Worm (Caenorhabditis elegans): ENCODE measurements around the gene F59A7.7.

F59A7.7 gene

DNA sequence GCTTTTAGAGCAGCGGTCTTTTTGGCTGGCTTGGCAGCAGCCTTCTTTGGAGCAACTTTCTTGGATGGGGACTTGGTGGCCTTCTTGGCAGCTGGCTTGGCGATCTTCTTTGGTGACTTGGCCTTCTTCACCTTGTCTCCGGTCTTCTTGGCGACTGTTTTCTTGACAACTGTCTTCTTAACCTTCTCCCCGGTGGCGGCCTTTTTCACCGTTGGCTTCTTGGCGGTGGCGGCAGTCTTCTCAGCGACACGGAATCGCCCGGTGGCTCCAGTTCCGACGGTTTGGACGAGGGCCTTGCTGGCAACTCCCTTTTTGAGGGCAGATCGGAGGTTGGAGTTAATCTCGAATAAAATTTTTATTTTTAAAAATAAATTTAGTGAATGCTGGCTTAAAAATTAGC lies 18.8 kb downstream of the F59A7.7 start:
- TF ChIP-seq set-16 (GFP tag; IDR thresholded peaks at IDR 0.05) (peak; percentile 75), daf-8 (GFP tag; IDR thresholded peaks at IDR 0.05) (no peak), ceh-82 (tag; optimal IDR thresholded peaks at IDR 0.05) (no peak), mdl-1 (tag; optimal IDR thresholded peaks at IDR 0.05) (no peak), unc-62 (GFP tag; optimal IDR thresholded peaks at IDR 0.05 in 1 of 2) (peak in 1 of 2 experiments; percentile 43), unc-62 (tag; optimal IDR thresholded peaks at IDR 0.05) (no peak)

DNA sequence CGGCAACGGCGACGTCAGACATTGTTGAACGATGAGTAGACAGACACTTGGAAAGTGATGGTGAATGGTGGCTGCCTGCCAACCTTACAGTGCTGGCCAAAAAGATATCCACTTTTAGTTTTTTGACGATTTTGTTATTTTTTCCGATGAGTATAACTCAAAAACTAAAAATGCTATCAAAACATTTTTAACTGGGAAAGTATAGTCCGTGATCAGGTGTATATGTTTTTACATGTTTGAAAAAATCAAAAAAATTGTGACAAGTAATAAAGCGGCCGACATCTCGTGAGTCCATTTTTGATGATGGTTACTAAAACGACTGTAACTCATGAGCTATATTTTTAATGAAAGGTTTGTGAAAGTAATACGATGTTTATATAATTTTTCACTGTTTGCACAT lies 19.6 kb downstream of the F59A7.7 start, which contains the start of gene hil-6:
TSS of gene hil-6 (minus strand) at position 101 of the 400 bp plus-strand sequence.
- TF ChIP-seq ztf-7 (tag; optimal IDR thresholded peaks at IDR 0.05) (no peak), unc-62 (GFP tag; optimal IDR thresholded peaks at IDR 0.05 in 1 of 2) (peak in 1 of 2 experiments; percentile 33), unc-62 (tag; optimal IDR thresholded peaks at IDR 0.05) (no peak), F37D6.2 (tag; optimal IDR thresholded peaks at IDR 0.05) (no peak)

DNA sequence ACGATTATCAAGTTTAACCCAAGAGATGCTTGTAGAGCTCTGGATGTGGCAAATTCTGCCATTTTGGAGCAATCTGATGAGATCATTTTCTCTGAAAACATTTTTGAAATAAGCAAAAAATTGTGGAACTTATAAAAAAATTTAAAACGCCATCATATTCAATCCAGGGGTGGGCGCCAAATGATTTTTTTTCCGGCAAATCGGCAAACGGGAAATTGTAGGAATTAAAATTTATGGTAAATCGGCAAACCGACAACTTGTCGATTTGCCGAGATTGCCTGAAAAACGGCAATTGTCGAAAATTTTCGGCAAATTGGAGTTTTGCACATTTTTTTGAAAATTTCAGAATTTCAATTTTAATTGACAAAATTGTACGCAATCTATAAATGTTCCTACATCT lies 23.7 kb downstream of the F59A7.7 start, which contains the start of gene srab-23:
TSS of gene srab-23 (minus strand) at position 101 of the 400 bp plus-strand sequence.
- TF ChIP-seq zag-1 (tag; optimal IDR thresholded peaks at IDR 0.05) (no peak), zfp-3 (GFP tag; conservative IDR thresholded peaks at IDR 0.05) (no peak), ZK546.5 (tag; optimal IDR thresholded peaks at IDR 0.05) (no peak)

DNA sequence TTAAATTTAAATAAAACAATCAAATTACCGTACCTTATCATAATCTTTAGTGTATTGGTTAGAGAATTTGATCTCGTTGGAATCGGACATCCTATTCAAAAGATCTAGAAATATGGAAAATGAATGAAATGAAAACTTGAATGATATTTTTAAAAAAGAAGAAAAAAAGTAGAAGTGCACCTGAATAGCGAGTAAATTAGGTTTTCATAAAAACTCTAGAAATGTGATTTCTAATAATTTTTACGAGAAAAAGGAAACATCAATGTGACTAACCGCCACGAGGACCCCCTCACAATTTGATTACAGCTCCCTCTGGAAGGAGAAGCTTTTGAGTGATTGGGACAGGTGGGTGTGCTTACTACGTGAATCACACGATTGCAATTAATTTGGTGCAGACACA lies 34.1 kb downstream of the F59A7.7 start, which contains the start of gene Y40B10A.5:
TSS of gene Y40B10A.5 (minus strand) at position 101 of the 400 bp plus-strand sequence.
- TF ChIP-seq nhr-76 (tag; optimal IDR thresholded peaks at IDR 0.05) (no peak), unc-130 (GFP tag; optimal IDR thresholded peaks at IDR 0.05) (no peak), ZK337.2 (GFP tag; IDR thresholded peaks at IDR 0.05) (no peak), ztf-7 (tag; optimal IDR thresholded peaks at IDR 0.05) (no peak), dpl-1 (GFP tag; optimal IDR thresholded peaks at IDR 0.05) (no peak), fkh-10 (GFP tag; optimal IDR thresholded peaks at IDR 0.05) (no peak), lin-39 (tag; optimal IDR thresholded peaks at IDR 0.05) (no peak), mxl-3 (GFP tag; optimal IDR thresholded peaks at IDR 0.05) (no peak), nhr-6 (tag; optimal IDR thresholded peaks at IDR 0.05) (no peak), cey-2 (tag; optimal IDR thresholded peaks at IDR 0.05; ENCODE audit: borderline replicate concordance, insufficient read depth) (no peak), gei-8 (GFP tag; optimal IDR thresholded peaks at IDR 0.05) (no peak)

DNA sequence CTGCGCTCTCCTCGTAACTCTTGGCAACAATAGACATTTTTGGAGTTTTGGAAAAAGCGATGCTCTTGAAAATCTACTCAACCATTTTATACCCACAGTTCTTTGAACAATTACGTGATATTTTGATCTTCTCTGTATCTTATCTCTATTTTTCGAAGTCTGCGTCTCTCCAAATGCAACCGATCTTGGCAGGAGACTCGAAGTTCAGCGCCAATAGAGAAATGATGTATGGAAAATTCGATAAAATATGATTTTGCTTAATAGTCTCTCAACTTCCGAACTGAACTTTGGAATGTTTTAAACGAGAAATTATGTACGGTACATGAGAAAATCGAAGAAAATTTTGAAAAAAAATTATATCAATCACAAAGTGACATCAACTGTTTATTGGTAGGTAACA lies 38.3 kb downstream of the F59A7.7 start, which contains the start of gene comt-4:
TSS of gene comt-4 (minus strand) at position 50 of the 400 bp plus-strand sequence.
- TF ChIP-seq dmd-6 (GFP tag; IDR thresholded peaks at IDR 0.05) (peak; percentile 63), unc-62 (GFP tag; optimal IDR thresholded peaks at IDR 0.05 in 1 of 2) (peak in 1 of 2 experiments; percentile 42), unc-62 (tag; optimal IDR thresholded peaks at IDR 0.05) (no peak), nhr-28 (tag; optimal IDR thresholded peaks at IDR 0.05) (peak; percentile 75), F37D6.2 (tag; optimal IDR thresholded peaks at IDR 0.05) (no peak), zfp-2 (tag; optimal IDR thresholded peaks at IDR 0.05) (no peak), lin-39 (tag; optimal IDR thresholded peaks at IDR 0.05) (no peak), nhr-77 (tag; optimal IDR thresholded peaks at IDR 0.05) (peak; percentile 10), hif-1 (tag; optimal IDR thresholded peaks at IDR 0.05) (peak in 1 of 2 experiments; percentile 85), rbr-2 (tag; optimal IDR thresholded peaks at IDR 0.05) (no peak)

DNA sequence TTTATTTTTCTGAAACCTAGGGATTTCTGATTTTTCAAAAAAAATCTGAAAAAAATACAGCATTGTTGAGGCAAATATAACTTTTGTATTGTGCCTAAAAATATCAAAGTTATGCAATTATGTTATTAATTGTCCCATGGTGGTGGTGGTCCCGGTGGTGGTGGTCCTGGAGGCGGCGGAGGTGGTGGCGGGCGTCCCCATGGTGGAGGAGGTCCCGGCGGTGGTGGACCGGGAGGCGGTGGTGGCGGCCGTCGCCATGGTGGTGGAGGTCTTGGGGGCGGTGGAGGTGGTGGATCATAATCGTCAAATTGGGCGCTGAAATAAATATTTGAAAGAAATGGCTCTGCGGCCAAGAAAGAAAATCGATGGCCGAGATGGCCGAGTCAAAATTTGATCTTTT lies 38.9 kb downstream of the F59A7.7 start:
- TF ChIP-seq zfp-2 (tag; optimal IDR thresholded peaks at IDR 0.05) (no peak), Y105C5A.15 (GFP tag; IDR thresholded peaks at IDR 0.05) (0 out of 2 replicates have a peak, but pooled peaks have one; percentile 29), mxl-2 (GFP tag; conservative IDR thresholded peaks at IDR 0.05) (0 out of 2 replicates have a peak, but pooled peaks have one; percentile 19), pha-4 (GFP tag; IDR thresholded peaks at IDR 0.05) (peak; percentile 62; the same call in 1 of the 2 replicates), pha-4 (tag; optimal IDR thresholded peaks at IDR 0.05) (no peak), set-16 (GFP tag; IDR thresholded peaks at IDR 0.05) (peak; percentile 98), nhr-6 (tag; optimal IDR thresholded peaks at IDR 0.05) (no peak), nhr-111 (GFP tag; optimal IDR thresholded peaks at IDR 0.05) (no peak), ZK337.2 (GFP tag; IDR thresholded peaks at IDR 0.05) (no peak)
